Fruit fly (Drosophila melanogaster) whole organism, embryonic: ENCODE results near the gene Mbs.
A peak's percentile ranks its signal among the peaks of the same experiment; 100 is the strongest.

Source experiments
- Awh ChIP-seq: fragments of 200-800 bp; sonication (Bioruptor generic); IDR thresholded peaks from 2 replicates; pipeline ENCODE4, ENCODE4 v1.3.6; 2022; ENCODE audit warnings: missing biosample characterization, missing genetic modification characterization
- Bgb ChIP-seq: fragments of 200-800 bp; sonication (Bioruptor generic); IDR thresholded peaks from 2 replicates; pipeline ENCODE4 v1.3.6; 2022; ENCODE audit warnings: missing biosample characterization, missing genetic modification characterization; ENCODE audit not compliant: partially characterized antibody
- CG10321 ChIP-seq: fragments of 200-800 bp; sonication (Bioruptor generic); IDR thresholded peaks from 2 replicates; pipeline ENCODE4 v1.3.6; 2022; ENCODE audit warnings: missing biosample characterization, missing genetic modification characterization
- CG1602 ChIP-seq: fragments of 200-800 bp; sonication (Bioruptor generic); optimal IDR thresholded peaks from 3 replicates; lab custom pipeline; 2016; ENCODE audit warnings: missing biosample characterization, missing genetic modification characterization
- CG17912 ChIP-seq: fragments of 200-800 bp; sonication (Bioruptor generic); optimal IDR thresholded peaks from 2 replicates; lab custom pipeline; 2018; ENCODE audit warnings: missing biosample characterization, mild to moderate bottlenecking, missing genetic modification characterization
- CG1832 ChIP-seq: fragments of 200-800 bp; sonication (Bioruptor generic); optimal IDR thresholded peaks from 2 replicates; lab custom pipeline; 2017; ENCODE audit warnings: missing biosample characterization, mild to moderate bottlenecking, missing genetic modification characterization, inconsistent platforms
- CG2199 ChIP-seq: fragments of 200-800 bp; sonication (Bioruptor generic); IDR thresholded peaks from 3 replicates; pipeline ENCODE4 v1.3.6; 2022; ENCODE audit warnings: missing biosample characterization, missing genetic modification characterization
- CG34422 ChIP-seq: fragments of 200-800 bp; sonication (Bioruptor generic); IDR thresholded peaks from 3 replicates; pipeline ENCODE4 v1.3.6; 2022; ENCODE audit warnings: missing biosample characterization, missing genetic modification characterization
- CG4360 ChIP-seq: fragments of 200-800 bp; sonication (Bioruptor generic); IDR thresholded peaks from 2 replicates; pipeline ENCODE4 v1.3.6; 2022; ENCODE audit warnings: missing biosample characterization, missing genetic modification characterization
- CG43689 ChIP-seq: fragments of 200-800 bp; sonication (Bioruptor generic); IDR thresholded peaks from 2 replicates; pipeline ENCODE4 v1.3.6; 2022; ENCODE audit warnings: missing biosample characterization, missing genetic modification characterization
- CG4404 ChIP-seq: fragments of 200-800 bp; sonication (Bioruptor generic); IDR thresholded peaks from 2 replicates; pipeline ENCODE4 v1.3.6; 2022; ENCODE audit warnings: missing biosample characterization, missing genetic modification characterization
- CG6272 ChIP-seq: fragments of 200-800 bp; sonication (Bioruptor generic); IDR thresholded peaks from 2 replicates; pipeline ENCODE4 v1.3.6; 2022; ENCODE audit warnings: missing biosample characterization, missing genetic modification characterization
- CG7928 ChIP-seq: fragments of 200-800 bp; sonication (Bioruptor generic); optimal IDR thresholded peaks from 2 replicates; lab custom pipeline; 2017; ENCODE audit warnings: missing biosample characterization, mild to moderate bottlenecking, missing genetic modification characterization
- CHES-1-like ChIP-seq: fragments of 200-800 bp; sonication (Bioruptor generic); optimal IDR thresholded peaks from 2 replicates; lab custom pipeline; 2016; ENCODE audit warnings: missing biosample characterization, missing genetic modification characterization
- D19B ChIP-seq: fragments of 200-800 bp; sonication (Bioruptor generic); optimal IDR thresholded peaks from 2 replicates; lab custom pipeline; 2017; ENCODE audit warnings: missing biosample characterization, mild to moderate bottlenecking, missing genetic modification characterization
- Dbx ChIP-seq: fragments of 200-800 bp; sonication (Bioruptor generic); IDR thresholded peaks from 3 replicates; pipeline ENCODE4 v1.3.6; 2022; ENCODE audit warnings: missing biosample characterization, missing genetic modification characterization
- Dip2 ChIP-seq: fragments of 200-800 bp; sonication (Bioruptor generic); IDR thresholded peaks from 2 replicates; pipeline ENCODE4 v1.3.6; 2022; ENCODE audit warnings: missing biosample characterization, missing genetic modification characterization
- Doc3 ChIP-seq: fragments of 200-800 bp; sonication (Bioruptor generic); IDR thresholded peaks from 3 replicates; pipeline ENCODE4 v1.3.6; 2022; ENCODE audit warnings: missing biosample characterization, missing genetic modification characterization; ENCODE audit not compliant: partially characterized antibody
- Drgx ChIP-seq: fragments of 200-800 bp; sonication (Bioruptor generic); IDR thresholded peaks from 2 replicates; pipeline ENCODE4 v1.3.6; 2022; ENCODE audit warnings: missing biosample characterization, missing genetic modification characterization
- E2f2 ChIP-seq: fragments of 200-800 bp; sonication (Bioruptor generic); IDR thresholded peaks from 2 replicates; pipeline ENCODE4 v1.3.6; 2022; ENCODE audit warnings: missing biosample characterization, missing genetic modification characterization
- HLH4C ChIP-seq: fragments of 200-800 bp; sonication (Bioruptor generic); IDR thresholded peaks from 3 replicates; pipeline ENCODE4 v1.3.6; 2022; ENCODE audit warnings: missing biosample characterization, missing genetic modification characterization; ENCODE audit not compliant: partially characterized antibody
- Max ChIP-seq: fragments of 200-800 bp; sonication (Bioruptor generic); optimal IDR thresholded peaks from 2 replicates; lab custom pipeline; 2016; ENCODE audit warnings: missing biosample characterization, mild to moderate bottlenecking, missing genetic modification characterization
- Med ChIP-seq: fragments of 200-800 bp; sonication (Bioruptor generic); peaks from one replicate; lab custom pipeline; 2016; ENCODE audit warnings: missing biosample characterization, missing genetic modification characterization, mild to moderate bottlenecking, inconsistent platforms, moderate library complexity
- TFAM ChIP-seq: fragments of 200-800 bp; sonication (Bioruptor generic); optimal IDR thresholded peaks from 2 replicates; lab custom pipeline; 2017; ENCODE audit warnings: missing biosample characterization, missing genetic modification characterization, inconsistent platforms
- Xrp1 ChIP-seq: fragments of 200-800 bp; sonication (Bioruptor generic); IDR thresholded peaks from 2 replicates; pipeline ENCODE4 v1.3.6; 2022; ENCODE audit warnings: missing biosample characterization, missing genetic modification characterization
- ash1 ChIP-seq: fragments of 200-800 bp; sonication (Bioruptor generic); optimal IDR thresholded peaks from 2 replicates; lab custom pipeline; 2018; ENCODE audit warnings: missing biosample characterization, mild to moderate bottlenecking, missing genetic modification characterization
- bsh ChIP-seq, 2 experiments: fragments of 200-800 bp; sonication (Bioruptor generic); optimal IDR thresholded peaks; 2 replicates each; lab custom pipeline; 2017 to 2018; ENCODE audit warnings: mild to moderate bottlenecking in 2 of 2, missing biosample characterization in 2 of 2, missing genetic modification characterization in 2 of 2, moderate library complexity in 1 of 2
- cg ChIP-seq: fragments of 200-800 bp; sonication (Bioruptor generic); optimal IDR thresholded peaks from 3 replicates; lab custom pipeline; 2019; ENCODE audit warnings: missing biosample characterization, mild to moderate bottlenecking, missing genetic modification characterization, moderate library complexity
- chm ChIP-seq: fragments of 200-800 bp; sonication (Bioruptor generic); IDR thresholded peaks from 2 replicates; pipeline ENCODE4 v1.3.6; 2022; ENCODE audit warnings: missing biosample characterization, missing genetic modification characterization
- ci ChIP-seq: fragments of 200-800 bp; sonication (Bioruptor generic); IDR thresholded peaks from 3 replicates; pipeline ENCODE4 v1.3.6; 2022; ENCODE audit warnings: missing biosample characterization, missing genetic modification characterization
- esg ChIP-seq: fragments of 200-800 bp; sonication (Bioruptor generic); conservative IDR thresholded peaks from 2 replicates; pipeline ENCODE4 v1.3.6; 2022; ENCODE audit warnings: missing biosample characterization, missing genetic modification characterization
- eve ChIP-seq, 2 experiments: fragments of >200 bp; optimal IDR thresholded peaks; 2 replicates each; lab custom pipeline; 2017; ENCODE audit warnings: missing biosample characterization in 2 of 2, missing genetic modification characterization in 2 of 2
- fru ChIP-seq: fragments of >200 bp; optimal IDR thresholded peaks from 2 replicates; lab custom pipeline; 2017
- gro ChIP-seq: fragments of 200-800 bp; sonication (Bioruptor generic); optimal IDR thresholded peaks from 2 replicates; lab custom pipeline; 2016; ENCODE audit warnings: missing biosample characterization, missing genetic modification characterization
- her ChIP-seq: fragments of 200-800 bp; sonication (Bioruptor generic); optimal IDR thresholded peaks from 2 replicates; lab custom pipeline; 2016; ENCODE audit warnings: missing biosample characterization, missing genetic modification characterization
- hkb ChIP-seq, 2 experiments: fragments of 200-800 bp in 1 of 2; fragments of >200 bp in 1 of 2; sonication (Bioruptor generic) in 1 of 2; IDR thresholded peaks in 1 of 2; optimal IDR thresholded peaks in 1 of 2; 2 replicates each; pipeline versions ENCODE4 v1.3.6 to Lab custom; 2017 to 2022; ENCODE audit warnings: missing biosample characterization in 1 of 2, missing genetic modification characterization in 1 of 2
- kni ChIP-seq: fragments of 200-800 bp; sonication (Bioruptor generic); optimal IDR thresholded peaks from 3 replicates; lab custom pipeline; 2017; ENCODE audit warnings: mild to moderate bottlenecking, missing biosample characterization, missing genetic modification reagents, missing genetic modification characterization
- knrl ChIP-seq: fragments of 200-800 bp; sonication (Bioruptor generic); IDR thresholded peaks from 3 replicates; pipeline ENCODE4 v1.3.6; 2022; ENCODE audit warnings: missing biosample characterization, missing genetic modification characterization; ENCODE audit not compliant: partially characterized antibody
- lbe ChIP-seq: fragments of 200-800 bp; sonication (Bioruptor generic); optimal IDR thresholded peaks from 2 replicates; lab custom pipeline; 2016; ENCODE audit warnings: missing biosample characterization, mild to moderate bottlenecking, missing genetic modification characterization
- nau ChIP-seq: fragments of 200-800 bp; sonication (Bioruptor generic); optimal IDR thresholded peaks from 3 replicates; lab custom pipeline; 2017; ENCODE audit warnings: missing biosample characterization, mild to moderate bottlenecking, missing genetic modification characterization, missing genetic modification reagents
- nerfin-2 ChIP-seq: fragments of 200-800 bp; sonication (Bioruptor generic); IDR thresholded peaks from 2 replicates; pipeline ENCODE4 v1.3.6; 2022; ENCODE audit warnings: missing biosample characterization, missing genetic modification characterization; ENCODE audit not compliant: partially characterized antibody
- nom ChIP-seq: fragments of 200-800 bp; sonication (Bioruptor generic); optimal IDR thresholded peaks from 2 replicates; lab custom pipeline; 2017; ENCODE audit warnings: missing biosample characterization, missing genetic modification characterization, mild to moderate bottlenecking, moderate library complexity, missing genetic modification reagents
- pan ChIP-seq, 4 experiments: fragments of >200 bp in 3 of 4; fragments of 200-800 bp in 1 of 4; sonication (Bioruptor generic) in 1 of 4; optimal IDR thresholded peaks in 3 of 4; IDR thresholded peaks in 1 of 4; 2 replicates each; pipeline versions ENCODE4 v1.3.6 to Lab custom; 2017 to 2022; ENCODE audit warnings: missing biosample characterization in 2 of 4, missing genetic modification characterization in 2 of 4, mixed read lengths in 1 of 4
- ssp ChIP-seq: fragments of 200-800 bp; sonication (Bioruptor generic); IDR thresholded peaks from 2 replicates; pipeline ENCODE4 v1.3.6; 2022; ENCODE audit warnings: missing biosample characterization, missing genetic modification characterization
- stc ChIP-seq: fragments of 200-800 bp; sonication (Bioruptor generic); IDR thresholded peaks from 2 replicates; pipeline ENCODE4 v1.3.6; 2022; ENCODE audit warnings: missing biosample characterization, missing genetic modification characterization
- stwl ChIP-seq: fragments of 200-800 bp; sonication (Bioruptor generic); optimal IDR thresholded peaks from 3 replicates; lab custom pipeline; 2018; ENCODE audit warnings: missing biosample characterization, mild to moderate bottlenecking, missing genetic modification characterization, moderate library complexity
- sug ChIP-seq: fragments of 200-800 bp; optimal IDR thresholded peaks from 2 replicates; lab custom pipeline; 2019; ENCODE audit warnings: missing biosample characterization, mild to moderate bottlenecking, missing genetic modification characterization, moderate library complexity
- trem ChIP-seq: fragments of 200-800 bp; optimal IDR thresholded peaks from 3 replicates; lab custom pipeline; 2019; ENCODE audit warnings: missing biosample characterization, mild to moderate bottlenecking, missing genetic modification characterization, moderate library complexity

The Mbs gene

DNA sequence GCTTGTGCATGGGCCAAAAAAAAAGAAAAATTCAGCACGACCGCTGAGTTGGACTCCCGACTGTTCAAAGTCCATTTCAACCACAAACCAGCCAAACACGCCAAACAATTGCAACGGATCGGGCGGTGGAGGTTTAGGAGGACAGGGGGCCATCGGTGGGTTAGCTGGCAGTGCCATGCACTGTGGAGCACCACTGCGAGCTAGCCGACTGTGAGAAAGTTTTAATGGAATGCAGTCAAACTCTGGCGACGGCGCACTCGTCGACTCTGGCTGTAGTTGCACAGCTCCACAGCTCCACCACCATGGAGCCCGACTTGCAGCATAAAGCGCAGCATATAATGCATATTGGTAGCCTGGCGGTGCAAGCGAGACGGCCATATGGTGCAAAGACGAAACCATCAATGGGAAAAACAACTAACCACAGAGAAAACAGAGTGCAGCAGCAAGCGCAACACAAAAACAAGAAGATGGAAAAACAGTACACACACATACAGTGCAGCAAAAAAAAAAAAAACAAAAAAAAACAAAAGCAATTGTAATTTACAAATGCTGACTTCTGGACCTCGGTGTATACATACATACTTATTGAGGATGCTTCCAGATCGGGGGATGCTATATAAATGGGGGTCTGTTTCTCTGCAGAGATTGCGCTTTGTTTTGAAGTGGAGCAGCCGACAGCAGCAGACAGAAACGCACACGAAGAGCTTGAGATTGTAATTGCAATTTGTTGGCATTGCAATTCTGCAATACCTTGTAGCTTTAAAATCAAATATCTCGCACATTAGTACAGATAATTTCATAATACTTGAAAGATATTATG is 10.3 kb upstream of the Mbs start:
- TF ChIP-seq CG4404: no peak
- TF ChIP-seq trem (tag; lab: Kevin White, UChicago): no peak
- 0 out of 2 replicates have a peak, but pooled peaks have one; percentile 12 for TF ChIP-seq E2f2 (GFP tag; lab: Robert Waterston, UW)
- TF ChIP-seq gro: no peak
- TF ChIP-seq Drgx (GFP tag; lab: Robert Waterston, UW): peak; percentile 79
- peak in 1 of 2 experiments; percentile 42 for TF ChIP-seq eve (GFP tag; optimal IDR thresholded peaks at IDR 0.05; lab: Kevin White, UChicago)
- no peak for TF ChIP-seq D19B
- TF ChIP-seq HLH4C: 0 out of 3 replicates have a peak, but pooled peaks have one; percentile 33
- TF ChIP-seq nerfin-2 (GFP tag; lab: Robert Waterston, UW): no peak
- TF ChIP-seq nau (GFP tag; lab: Kevin White, UChicago): no peak
- TF ChIP-seq Awh (GFP tag; lab: Robert Waterston, UW): no peak
- no peak for TF ChIP-seq stwl (tag; lab: Kevin White, UChicago)
- TF ChIP-seq Med (GFP tag; lab: Kevin White, UChicago): peak; percentile 20
- TF ChIP-seq knrl (GFP tag; lab: Robert Waterston, UW): no peak
- no peak for TF ChIP-seq fru
- no peak for TF ChIP-seq CG34422 (GFP tag; lab: Robert Waterston, UW)
- 0 out of 2 replicates have a peak, but pooled peaks have one; percentile 11 for TF ChIP-seq Bgb
- no peak for TF ChIP-seq Xrp1
- peak; percentile 7; the same call in 1 of the 3 replicates for TF ChIP-seq Dbx (GFP tag; lab: Robert Waterston, UW)
- TF ChIP-seq sug (tag; lab: Kevin White, UChicago): no peak
- peak; percentile 30; the same call in 1 of the 2 replicates for TF ChIP-seq CG6272 (GFP tag; lab: Robert Waterston, UW)
- TF ChIP-seq CG2199 (GFP tag; lab: Robert Waterston, UW): peak; percentile 62; the same call in 1 of the 3 replicates
- no peak for TF ChIP-seq Dip2 (GFP tag; lab: Robert Waterston, UW)
- TF ChIP-seq CG1602 (GFP tag; lab: Kevin White, UChicago): no peak
- TF ChIP-seq CG17912: no peak
- TF ChIP-seq nom (GFP tag; lab: Kevin White, UChicago): peak; percentile 97
- TF ChIP-seq ash1: peak; percentile 8
- TF ChIP-seq CG4360 (GFP tag; lab: Robert Waterston, UW): 0 out of 2 replicates have a peak, but pooled peaks have one; percentile 37
- TF ChIP-seq pan (optimal IDR thresholded peaks at IDR 0.05; lab: Kevin White, UChicago): no peak
- TF ChIP-seq pan (GFP tag; optimal IDR thresholded peaks at IDR 0.05 in 1 of 2, IDR thresholded peaks at IDR 0.05 in 1 of 2): no peak
- no peak for TF ChIP-seq CG7928
- no peak for TF ChIP-seq CG43689
- 0 out of 2 replicates have a peak, but pooled peaks have one; percentile 13 for TF ChIP-seq stc (GFP tag; lab: Robert Waterston, UW)
- no peak for TF ChIP-seq her (GFP tag; lab: Kevin White, UChicago)
- TF ChIP-seq CHES-1-like (GFP tag; lab: Kevin White, UChicago): no peak
- TF ChIP-seq hkb (optimal IDR thresholded peaks at IDR 0.05; lab: Kevin White, UChicago): no peak
- no peak for TF ChIP-seq hkb (GFP tag; IDR thresholded peaks at IDR 0.05; lab: Robert Waterston, UW)
- TF ChIP-seq ssp (GFP tag; lab: Robert Waterston, UW): no peak
- peak; percentile 13; the same call in 1 of the 2 replicates for TF ChIP-seq chm (GFP tag; lab: Robert Waterston, UW)
- peak; percentile 24 for TF ChIP-seq cg (GFP tag; lab: Kevin White, UChicago)
- no peak for TF ChIP-seq Max (GFP tag; lab: Kevin White, UChicago)
- TF ChIP-seq esg: no peak
- no peak for TF ChIP-seq Doc3 (GFP tag; lab: Robert Waterston, UW)
- TF ChIP-seq bsh (GFP tag; optimal IDR thresholded peaks at IDR 0.05; lab: Kevin White, UChicago): peak in 1 of 2 experiments; percentile 76
- peak; percentile 79 for TF ChIP-seq CG10321 (GFP tag; lab: Robert Waterston, UW)
- TF ChIP-seq TFAM: no peak
- peak; percentile 33 for TF ChIP-seq CG1832 (GFP tag; lab: Kevin White, UChicago)
- TF ChIP-seq lbe: no peak
- TF ChIP-seq ci (GFP tag; lab: Robert Waterston, UW): 0 out of 3 replicates have a peak, but pooled peaks have one; percentile 44
- peak; percentile 48 for TF ChIP-seq kni (GFP tag; lab: Kevin White, UChicago)
